Fruit fly (Drosophila melanogaster): ENCODE data around the gene CG44362.

Gene CG44362

dm6 chr3L:11382748-11383424 lies 14.5 kb upstream of the CG44362 start:
- no peak for TF ChIP-seq ey (GFP tag; optimal IDR thresholded peaks at IDR 0.05)
- peak; percentile 62 for TF ChIP-seq fru (GFP tag; optimal IDR thresholded peaks at IDR 0.05)
- TF ChIP-seq dl (GFP tag; optimal IDR thresholded peaks at IDR 0.05; ENCODE audit: insufficient read depth in 1 of 2, partially characterized antibody in 2 of 2), result no peak
- TF ChIP-seq OdsH (GFP tag; optimal IDR thresholded peaks at IDR 0.05), result no peak
- peak; percentile 10 for TF ChIP-seq Sp1 (GFP tag; optimal IDR thresholded peaks at IDR 0.05)
- no peak for TF ChIP-seq CrebA (GFP tag; optimal IDR thresholded peaks at IDR 0.05; ENCODE audit: borderline replicate concordance)
- no peak for TF ChIP-seq pan (optimal IDR thresholded peaks at IDR 0.05)
- TF ChIP-seq usp (GFP tag; optimal IDR thresholded peaks at IDR 0.05), result no peak
- no peak for TF ChIP-seq Hr78 (GFP tag; optimal IDR thresholded peaks at IDR 0.05)
- TF ChIP-seq woc (GFP tag; optimal IDR thresholded peaks at IDR 0.05), result peak; percentile 47
- no peak for TF ChIP-seq GATAd (GFP tag; optimal IDR thresholded peaks at IDR 0.05)
- TF ChIP-seq psq (GFP tag; optimal IDR thresholded peaks at IDR 0.05), result peak; percentile 40
- TF ChIP-seq dmrt93B (GFP tag; optimal IDR thresholded peaks at IDR 0.05), result peak; percentile 32
- TF ChIP-seq h (GFP tag; optimal IDR thresholded peaks at IDR 0.05), result peak; percentile 31
- no peak for TF ChIP-seq sv (GFP tag; optimal IDR thresholded peaks at IDR 0.05)
- no peak for TF ChIP-seq dsf (GFP tag; optimal IDR thresholded peaks at IDR 0.05; ENCODE audit: borderline replicate concordance)
- TF ChIP-seq br (GFP tag; optimal IDR thresholded peaks at IDR 0.05), result no peak
- TF ChIP-seq HLH106 (tag; optimal IDR thresholded peaks at IDR 0.05), result peak; percentile 53
- TF ChIP-seq Rel (GFP tag; optimal IDR thresholded peaks at IDR 0.05), result no peak
- no peak for TF ChIP-seq Rel (tag; optimal IDR thresholded peaks at IDR 0.05)

DNA sequence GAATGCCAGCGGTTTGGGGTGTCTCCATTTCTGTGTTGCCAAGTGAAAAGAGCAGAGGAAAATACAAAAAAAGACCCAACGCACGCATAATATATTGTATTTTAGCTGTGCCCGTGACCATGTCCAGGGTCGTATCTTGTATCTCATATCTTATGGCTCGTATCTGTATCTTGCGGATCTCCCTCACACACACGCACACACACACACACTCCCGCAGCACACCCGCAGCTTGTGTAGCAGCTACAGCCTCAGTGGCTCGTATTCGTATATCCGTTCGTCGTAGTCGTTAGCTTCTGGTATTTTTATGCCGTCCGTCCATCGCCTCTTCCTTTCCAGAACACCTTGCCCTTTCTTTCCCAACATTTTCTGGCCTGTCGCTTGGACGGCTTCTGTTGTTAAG lies 13.1 kb upstream of the CG44362 start:
- TF ChIP-seq CrebA (GFP tag; optimal IDR thresholded peaks at IDR 0.05; ENCODE audit: borderline replicate concordance) (no peak), ey (GFP tag; optimal IDR thresholded peaks at IDR 0.05) (no peak), GATAd (GFP tag; optimal IDR thresholded peaks at IDR 0.05) (no peak), dsf (GFP tag; optimal IDR thresholded peaks at IDR 0.05; ENCODE audit: borderline replicate concordance) (no peak), Jra (GFP tag; optimal IDR thresholded peaks at IDR 0.05) (no peak), sv (GFP tag; optimal IDR thresholded peaks at IDR 0.05) (no peak), Vsx2 (GFP tag; optimal IDR thresholded peaks at IDR 0.05; ENCODE audit: partially characterized antibody) (no peak), HLH106 (tag; optimal IDR thresholded peaks at IDR 0.05) (no peak), dmrt93B (GFP tag; optimal IDR thresholded peaks at IDR 0.05) (no peak), dl (GFP tag; optimal IDR thresholded peaks at IDR 0.05; ENCODE audit: insufficient read depth in 1 of 2, partially characterized antibody in 2 of 2) (no peak), Abd-B (GFP tag; optimal IDR thresholded peaks at IDR 0.05) (no peak), fru (GFP tag; optimal IDR thresholded peaks at IDR 0.05) (peak; percentile 38), psq (GFP tag; optimal IDR thresholded peaks at IDR 0.05) (peak; percentile 13), tai (GFP tag; optimal IDR thresholded peaks at IDR 0.05) (no peak), woc (GFP tag; optimal IDR thresholded peaks at IDR 0.05) (peak; percentile 6), br (GFP tag; optimal IDR thresholded peaks at IDR 0.05) (no peak), lola (GFP tag; optimal IDR thresholded peaks at IDR 0.05) (no peak), Hr83 (GFP tag; optimal IDR thresholded peaks at IDR 0.05; ENCODE audit: poor library complexity, severe bottlenecking) (no peak), Myc (optimal IDR thresholded peaks at IDR 0.05) (no peak)

- TF ChIP-seq Dif (GFP tag; optimal IDR thresholded peaks at IDR 0.05; ENCODE audit: partially characterized antibody) (no peak), Myc (optimal IDR thresholded peaks at IDR 0.05) (no peak), jim (GFP tag; optimal IDR thresholded peaks at IDR 0.05) (no peak), HLH106 (tag; optimal IDR thresholded peaks at IDR 0.05) (no peak), Hr78 (GFP tag; optimal IDR thresholded peaks at IDR 0.05) (no peak)
These were observed 12.4 kb upstream of the CG44362 start for dm6 chr3L:11384824-11385457.

DNA sequence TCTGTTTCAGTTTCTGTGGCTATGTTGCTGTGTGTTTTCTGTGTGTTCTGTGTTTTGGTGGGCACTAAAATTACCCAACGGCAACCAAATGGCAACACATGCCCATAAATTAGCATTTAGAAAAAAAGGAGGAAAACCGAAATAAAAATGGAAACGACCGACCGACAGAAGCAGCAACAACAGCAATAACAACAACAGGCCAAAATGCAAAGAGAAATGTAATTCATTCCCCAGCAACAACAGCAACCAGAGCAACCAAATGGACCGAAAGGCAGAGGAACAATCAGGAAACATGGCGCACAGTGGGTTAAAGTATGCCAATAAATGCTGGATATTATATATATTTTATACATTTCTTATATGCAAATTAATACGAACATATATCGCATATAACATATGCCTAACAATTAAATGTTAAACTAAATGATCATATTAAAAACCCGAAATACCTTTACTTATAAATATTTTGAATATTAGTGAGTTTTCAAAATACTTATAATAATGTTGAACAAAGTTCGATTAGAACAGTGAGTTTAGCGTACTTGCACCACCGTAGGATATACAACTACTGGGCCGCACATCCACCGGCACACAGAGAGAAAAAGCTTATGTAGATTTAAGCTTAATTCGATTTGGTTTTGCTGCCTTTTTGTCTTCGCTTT lies 8.2 kb upstream of the CG44362 start:
- TF ChIP-seq dmrt93B (GFP tag; optimal IDR thresholded peaks at IDR 0.05) (peak; percentile 38), ey (GFP tag; optimal IDR thresholded peaks at IDR 0.05) (peak; percentile 54), Dfd (GFP tag; optimal IDR thresholded peaks at IDR 0.05) (no peak), lola (GFP tag; optimal IDR thresholded peaks at IDR 0.05) (no peak), HLH106 (tag; optimal IDR thresholded peaks at IDR 0.05) (peak; percentile 87), CG9705 (GFP tag; optimal IDR thresholded peaks at IDR 0.05) (peak; percentile 52), Abd-B (GFP tag; optimal IDR thresholded peaks at IDR 0.05) (no peak), N (GFP tag; optimal IDR thresholded peaks at IDR 0.05) (no peak), usp (GFP tag; optimal IDR thresholded peaks at IDR 0.05) (no peak), brk (GFP tag; optimal IDR thresholded peaks at IDR 0.05) (peak; percentile 43), foxo (GFP tag; optimal IDR thresholded peaks at IDR 0.05) (peak in 1 of 2 experiments; percentile 79), fru (GFP tag; optimal IDR thresholded peaks at IDR 0.05) (peak; percentile 83), Rel (GFP tag; optimal IDR thresholded peaks at IDR 0.05) (peak; percentile 25), Rel (tag; optimal IDR thresholded peaks at IDR 0.05) (peak; percentile 53), rgr (GFP tag; optimal IDR thresholded peaks at IDR 0.05) (peak; percentile 66), jim (GFP tag; optimal IDR thresholded peaks at IDR 0.05) (no peak), br (GFP tag; optimal IDR thresholded peaks at IDR 0.05) (peak; percentile 51), CG32264 (GFP tag; optimal IDR thresholded peaks at IDR 0.05) (no peak), woc (GFP tag; optimal IDR thresholded peaks at IDR 0.05) (peak; percentile 68), h (GFP tag; optimal IDR thresholded peaks at IDR 0.05) (peak; percentile 74), psq (GFP tag; optimal IDR thresholded peaks at IDR 0.05) (peak; percentile 75), Sp1 (GFP tag; optimal IDR thresholded peaks at IDR 0.05) (peak; percentile 86), Hr83 (GFP tag; optimal IDR thresholded peaks at IDR 0.05; ENCODE audit: poor library complexity, severe bottlenecking) (no peak), OdsH (GFP tag; optimal IDR thresholded peaks at IDR 0.05) (peak; percentile 71), dl (GFP tag; optimal IDR thresholded peaks at IDR 0.05; ENCODE audit: insufficient read depth in 1 of 2, partially characterized antibody in 2 of 2) (no peak), sage (GFP tag; optimal IDR thresholded peaks at IDR 0.05) (peak; percentile 28), sv (GFP tag; optimal IDR thresholded peaks at IDR 0.05) (peak; percentile 23)

Data from whole organism, wandering third instar larva.